Fruit fly (Drosophila melanogaster) whole organism, embryonic: ENCODE results near the gene tweek.

Experiments used
- Antp ChIP-seq: fragments of 200-800 bp; sonication (Bioruptor generic); optimal IDR thresholded peaks from 3 replicates; lab custom pipeline; 2016; ENCODE audit warnings: missing biosample characterization, missing genetic modification characterization
- B-H1 ChIP-seq: fragments of 200-800 bp; sonication (Bioruptor generic); IDR thresholded peaks from 3 replicates; pipeline ENCODE4 v1.3.6; 2022; ENCODE audit warnings: missing biosample characterization, missing genetic modification characterization
- B-H2 ChIP-seq: fragments of 200-800 bp; sonication (Bioruptor generic); optimal IDR thresholded peaks from 2 replicates; lab custom pipeline; 2018; ENCODE audit warnings: missing biosample characterization, mild to moderate bottlenecking, missing genetic modification characterization
- C15 ChIP-seq: fragments of 200-800 bp; sonication (Bioruptor generic); IDR thresholded peaks from 3 replicates; pipeline ENCODE4 v1.3.6; 2022; ENCODE audit warnings: missing biosample characterization, missing genetic modification characterization
- CG11560 ChIP-seq: fragments of 200-800 bp; sonication (Bioruptor generic); IDR thresholded peaks from 3 replicates; pipeline ENCODE4 v1.3.6; 2022; ENCODE audit warnings: missing biosample characterization, missing genetic modification characterization
- CG12071 ChIP-seq: fragments of 200-800 bp; sonication (Bioruptor generic); optimal IDR thresholded peaks from 3 replicates; lab custom pipeline; 2018; ENCODE audit warnings: missing biosample characterization, mild to moderate bottlenecking, missing genetic modification characterization
- CG12155 ChIP-seq: fragments of 200-800 bp; sonication (Bioruptor generic); optimal IDR thresholded peaks from 3 replicates; lab custom pipeline; 2016; ENCODE audit warnings: missing biosample characterization, missing genetic modification characterization
- CG12299 ChIP-seq: fragments of 200-800 bp; sonication (Bioruptor generic); optimal IDR thresholded peaks from 2 replicates; lab custom pipeline; 2018; ENCODE audit warnings: missing biosample characterization, mild to moderate bottlenecking, missing genetic modification characterization
- CG13287 ChIP-seq: fragments of 200-800 bp; sonication (Bioruptor generic); IDR thresholded peaks from 2 replicates; pipeline ENCODE4 v1.3.6; 2022; ENCODE audit warnings: missing biosample characterization, missing genetic modification characterization; ENCODE audit not compliant: partially characterized antibody
- CG13296 ChIP-seq: fragments of 200-800 bp; sonication (Bioruptor generic); optimal IDR thresholded peaks from 3 replicates; lab custom pipeline; 2018; ENCODE audit warnings: missing biosample characterization, mild to moderate bottlenecking, missing genetic modification characterization
- CG14667 ChIP-seq: fragments of 200-800 bp; sonication (Bioruptor generic); IDR thresholded peaks from 2 replicates; pipeline ENCODE4 v1.3.6; 2022; ENCODE audit warnings: missing biosample characterization, missing genetic modification characterization
- CG15269 ChIP-seq: fragments of 200-800 bp; sonication (Bioruptor generic); optimal IDR thresholded peaks from 2 replicates; lab custom pipeline; 2018; ENCODE audit warnings: missing biosample characterization, mild to moderate bottlenecking, missing genetic modification characterization, moderate library complexity
- CG17385 ChIP-seq: fragments of 200-800 bp; sonication (Bioruptor generic); optimal IDR thresholded peaks from 3 replicates; lab custom pipeline; 2018; ENCODE audit warnings: missing biosample characterization, mild to moderate bottlenecking, missing genetic modification characterization
- CG18262 ChIP-seq: fragments of 200-800 bp; optimal IDR thresholded peaks from 3 replicates; lab custom pipeline; 2019; ENCODE audit warnings: missing biosample characterization, mild to moderate bottlenecking, missing genetic modification characterization, moderate library complexity
- CG18599 ChIP-seq: fragments of 200-800 bp; sonication (Bioruptor generic); optimal IDR thresholded peaks from 3 replicates; lab custom pipeline; 2017; ENCODE audit warnings: missing biosample characterization, missing genetic modification characterization, mild to moderate bottlenecking, moderate library complexity, missing genetic modification reagents
- CG30431 ChIP-seq: fragments of 200-800 bp; sonication (Bioruptor generic); optimal IDR thresholded peaks from 2 replicates; lab custom pipeline; 2017; ENCODE audit warnings: missing biosample characterization, missing genetic modification characterization
- CG43689 ChIP-seq: fragments of 200-800 bp; sonication (Bioruptor generic); IDR thresholded peaks from 2 replicates; pipeline ENCODE4 v1.3.6; 2022; ENCODE audit warnings: missing biosample characterization, missing genetic modification characterization
- CG4707 ChIP-seq: fragments of 200-800 bp; sonication (Bioruptor generic); optimal IDR thresholded peaks from 2 replicates; lab custom pipeline; 2018; ENCODE audit warnings: missing biosample characterization, mild to moderate bottlenecking, missing genetic modification characterization, moderate library complexity
- CG4820 ChIP-seq: fragments of 200-800 bp; sonication (Bioruptor generic); optimal IDR thresholded peaks from 3 replicates; lab custom pipeline; 2016; ENCODE audit warnings: missing biosample characterization, missing genetic modification characterization
- CG5953 ChIP-seq: fragments of 200-800 bp; sonication (Bioruptor generic); IDR thresholded peaks from 2 replicates; pipeline ENCODE4 v1.3.6; 2022; ENCODE audit warnings: missing biosample characterization, missing genetic modification characterization
- CG6689 ChIP-seq: fragments of 200-800 bp; sonication (Bioruptor generic); IDR thresholded peaks from 2 replicates; pipeline ENCODE4 v1.3.6; 2022; ENCODE audit warnings: missing biosample characterization, missing genetic modification characterization
- CG6765 ChIP-seq: fragments of 200-800 bp; sonication (Bioruptor generic); optimal IDR thresholded peaks from 3 replicates; lab custom pipeline; 2017; ENCODE audit warnings: missing biosample characterization, mild to moderate bottlenecking, missing genetic modification characterization
- CG6813 ChIP-seq: fragments of 200-800 bp; sonication (Bioruptor generic); optimal IDR thresholded peaks from 2 replicates; lab custom pipeline; 2017; ENCODE audit warnings: missing biosample characterization, missing genetic modification characterization, mild to moderate bottlenecking, moderate library complexity, missing genetic modification reagents
- CG8089 ChIP-seq: fragments of 200-800 bp; sonication (Bioruptor generic); optimal IDR thresholded peaks from 3 replicates; lab custom pipeline; 2016; ENCODE audit warnings: missing biosample characterization, missing genetic modification characterization
- CG8388 ChIP-seq: fragments of 200-800 bp; sonication (Bioruptor generic); optimal IDR thresholded peaks from 2 replicates; lab custom pipeline; 2019; ENCODE audit warnings: missing biosample characterization, mild to moderate bottlenecking, missing genetic modification characterization, moderate library complexity
- CG8944 ChIP-seq: fragments of 200-800 bp; sonication (Bioruptor generic); optimal IDR thresholded peaks from 3 replicates; lab custom pipeline; 2016; ENCODE audit warnings: missing biosample characterization, missing genetic modification characterization
- Dad ChIP-seq: fragments of 200-800 bp; sonication (Bioruptor generic); optimal IDR thresholded peaks from 3 replicates; lab custom pipeline; 2016; ENCODE audit warnings: missing biosample characterization, missing genetic modification characterization
- ERR ChIP-seq: fragments of 200-800 bp; sonication (Bioruptor generic); optimal IDR thresholded peaks from 2 replicates; lab custom pipeline; 2016; ENCODE audit warnings: missing biosample characterization, missing genetic modification characterization
- Ets97D ChIP-seq: fragments of 200-800 bp; sonication (Bioruptor generic); optimal IDR thresholded peaks from 3 replicates; lab custom pipeline; 2016; ENCODE audit warnings: missing biosample characterization, missing genetic modification characterization
- Fer2 ChIP-seq: fragments of 200-800 bp; sonication (Bioruptor generic); optimal IDR thresholded peaks from 2 replicates; lab custom pipeline; 2018; ENCODE audit warnings: missing biosample characterization, mild to moderate bottlenecking, missing genetic modification characterization, moderate library complexity
- Gug ChIP-seq: fragments of 200-800 bp; sonication (Bioruptor generic); IDR thresholded peaks from 4 replicates; pipeline ENCODE4 v1.3.6; 2022; ENCODE audit warnings: missing biosample characterization, missing genetic modification characterization
- NFAT ChIP-seq: fragments of 200-800 bp; sonication (Bioruptor generic); IDR thresholded peaks from 2 replicates; pipeline ENCODE4 v1.3.6; 2022; ENCODE audit warnings: missing biosample characterization, missing genetic modification characterization
- Oaz ChIP-seq: fragments of 200-800 bp; sonication (Bioruptor generic); IDR thresholded peaks from 2 replicates; pipeline ENCODE4 v1.3.6; 2022; ENCODE audit warnings: missing biosample characterization, missing genetic modification characterization
- Pdp1 ChIP-seq, 2 experiments: fragments of 200-800 bp; sonication (Bioruptor generic); optimal IDR thresholded peaks; 3 replicates each; lab custom pipeline; 2016; ENCODE audit warnings: missing biosample characterization in 2 of 2, missing genetic modification characterization in 2 of 2, mild to moderate bottlenecking in 1 of 2, moderate library complexity in 1 of 2
- Ravus ChIP-seq: fragments of 200-800 bp; sonication (Bioruptor generic); IDR thresholded peaks from 2 replicates; pipeline ENCODE4 v1.3.6; 2022; ENCODE audit warnings: missing biosample characterization, missing genetic modification characterization
- Scr ChIP-seq: fragments of 200-800 bp; sonication (Bioruptor generic); IDR thresholded peaks from 2 replicates; pipeline ENCODE4 v1.3.6; 2022; ENCODE audit warnings: missing biosample characterization, missing genetic modification characterization; ENCODE audit not compliant: partially characterized antibody
- Sry-β ChIP-seq: fragments of 200-800 bp; sonication (Bioruptor generic); optimal IDR thresholded peaks from 2 replicates; lab custom pipeline; 2018; ENCODE audit warnings: missing biosample characterization, mild to moderate bottlenecking, missing genetic modification characterization, moderate library complexity
- Taf1 ChIP-seq: fragments of 200-800 bp; sonication (Bioruptor generic); IDR thresholded peaks from 2 replicates; pipeline ENCODE4 v1.3.6; 2022; ENCODE audit warnings: missing biosample characterization, missing genetic modification characterization
- ci ChIP-seq: fragments of 200-800 bp; sonication (Bioruptor generic); IDR thresholded peaks from 3 replicates; pipeline ENCODE4 v1.3.6; 2022; ENCODE audit warnings: missing biosample characterization, missing genetic modification characterization
- dan ChIP-seq: fragments of 200-800 bp; sonication (Bioruptor generic); IDR thresholded peaks from 2 replicates; pipeline ENCODE4 v1.3.6; 2022; ENCODE audit warnings: missing biosample characterization, missing genetic modification characterization
- gsb-n ChIP-seq: fragments of 200-800 bp; sonication (Bioruptor generic); optimal IDR thresholded peaks from 3 replicates; lab custom pipeline; 2018; ENCODE audit warnings: missing biosample characterization, mild to moderate bottlenecking, missing genetic modification characterization
- hb ChIP-seq: fragments of 200-800 bp; sonication (Bioruptor generic); IDR thresholded peaks from 3 replicates; pipeline ENCODE4 v1.3.6; 2022; ENCODE audit warnings: missing biosample characterization, missing genetic modification characterization; ENCODE audit not compliant: partially characterized antibody
- hbn ChIP-seq: fragments of 200-800 bp; sonication (Bioruptor generic); IDR thresholded peaks from 2 replicates; pipeline ENCODE4 v1.3.6; 2022; ENCODE audit warnings: missing biosample characterization, missing genetic modification characterization; ENCODE audit not compliant: partially characterized antibody
- hth ChIP-seq: fragments of >200 bp; optimal IDR thresholded peaks from 2 replicates; lab custom pipeline; 2017; ENCODE audit warnings: inconsistent platforms
- insv ChIP-seq, 2 experiments: fragments of 200-800 bp; sonication (Bioruptor generic); optimal IDR thresholded peaks; 3 replicates each; lab custom pipeline; 2016 to 2018; ENCODE audit warnings: missing biosample characterization in 2 of 2, missing genetic modification characterization in 2 of 2
- klu ChIP-seq: fragments of 200-800 bp; sonication (Bioruptor generic); IDR thresholded peaks from 2 replicates; pipeline ENCODE4 v1.3.6; 2022; ENCODE audit warnings: missing biosample characterization, missing genetic modification characterization
- nerfin-2 ChIP-seq: fragments of 200-800 bp; sonication (Bioruptor generic); IDR thresholded peaks from 2 replicates; pipeline ENCODE4 v1.3.6; 2022; ENCODE audit warnings: missing biosample characterization, missing genetic modification characterization; ENCODE audit not compliant: partially characterized antibody
- pita ChIP-seq: fragments of 200-800 bp; sonication (Bioruptor generic); optimal IDR thresholded peaks from 2 replicates; lab custom pipeline; 2017; ENCODE audit warnings: missing biosample characterization, mild to moderate bottlenecking, missing genetic modification characterization
- sc ChIP-seq, 3 experiments: fragments of >200 bp in 2 of 3; fragments of 200-800 bp in 1 of 3; sonication (Bioruptor generic) in 1 of 3; optimal IDR thresholded peaks; 2 replicates in 2 of 3; 3 replicates in 1 of 3; lab custom pipeline; 2017; ENCODE audit warnings: mild to moderate bottlenecking in 1 of 3, missing biosample characterization in 1 of 3, missing genetic modification characterization in 1 of 3, missing genetic modification reagents in 1 of 3
- wek ChIP-seq: fragments of 200-800 bp; sonication (Bioruptor generic); optimal IDR thresholded peaks from 3 replicates; lab custom pipeline; 2018; ENCODE audit warnings: missing biosample characterization, mild to moderate bottlenecking, missing genetic modification characterization, moderate library complexity
- z ChIP-seq: fragments of 200-800 bp; sonication (Bioruptor generic); IDR thresholded peaks from 3 replicates; pipeline ENCODE4 v1.3.6; 2022; ENCODE audit warnings: missing biosample characterization, missing genetic modification characterization

Gene tweek

DNA sequence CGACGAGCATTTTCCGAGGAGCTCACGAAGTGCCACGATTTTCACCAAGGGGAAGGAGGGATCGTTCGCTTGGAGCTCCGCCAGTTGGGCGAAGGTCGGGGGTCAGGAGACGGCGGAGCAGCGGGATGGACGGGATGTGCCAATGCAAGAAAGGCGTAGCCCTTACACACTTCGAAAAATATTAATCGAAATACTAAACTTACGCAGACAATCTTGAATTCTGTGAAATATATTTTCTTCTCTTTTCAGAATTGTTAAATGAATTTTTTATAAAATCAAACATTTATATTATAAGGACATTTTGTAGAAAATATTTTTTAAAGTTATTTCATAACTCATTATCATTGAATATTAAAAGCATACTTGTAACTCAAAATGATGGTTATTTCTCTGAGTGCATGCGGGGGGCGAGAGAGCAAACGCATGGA, 19.4 kb upstream of the tweek start (continued):
- no peak for TF ChIP-seq Sry-β (GFP tag; lab: Kevin White, UChicago)
- TF ChIP-seq CG15269 (tag; lab: Kevin White, UChicago): peak; percentile 66
- TF ChIP-seq CG4707 (GFP tag; lab: Kevin White, UChicago): no peak
- no peak for TF ChIP-seq CG8944
- TF ChIP-seq z: no peak
- no peak for TF ChIP-seq CG13287 (GFP tag; lab: Robert Waterston, UW)
- TF ChIP-seq dan (GFP tag; lab: Robert Waterston, UW): no peak
- TF ChIP-seq CG12071 (GFP tag; lab: Kevin White, UChicago): no peak
- TF ChIP-seq Ets97D: no peak
- TF ChIP-seq CG11560: no peak
- peak; percentile 33 for TF ChIP-seq CG17385 (GFP tag; lab: Kevin White, UChicago)
- TF ChIP-seq Fer2 (tag; lab: Kevin White, UChicago): no peak
- no peak for TF ChIP-seq Scr
- TF ChIP-seq pita (GFP tag; lab: Kevin White, UChicago): no peak
- TF ChIP-seq Ravus (GFP tag; lab: Robert Waterston, UW): no peak
- no peak for TF ChIP-seq Oaz (GFP tag; lab: Robert Waterston, UW)
- TF ChIP-seq CG14667 (GFP tag; lab: Robert Waterston, UW): peak; percentile 29; the same call in 1 of the 2 replicates
- no peak for TF ChIP-seq sc (optimal IDR thresholded peaks at IDR 0.05; lab: Kevin White, UChicago)
- TF ChIP-seq sc (GFP tag; optimal IDR thresholded peaks at IDR 0.05; lab: Kevin White, UChicago): peak; percentile 20
- TF ChIP-seq insv (GFP tag; optimal IDR thresholded peaks at IDR 0.05; lab: Kevin White, UChicago): no peak
- TF ChIP-seq Gug (GFP tag; lab: Robert Waterston, UW): no peak
- peak; percentile 61 for TF ChIP-seq CG18262
- no peak for TF ChIP-seq Antp (GFP tag; lab: Kevin White, UChicago)
- TF ChIP-seq wek (GFP tag; lab: Kevin White, UChicago): no peak
- no peak for TF ChIP-seq CG4820 (GFP tag; lab: Kevin White, UChicago)
- peak; percentile 32; the same call in 1 of the 3 replicates for TF ChIP-seq B-H1 (GFP tag; lab: Robert Waterston, UW)
- TF ChIP-seq CG12155: no peak
- TF ChIP-seq Pdp1 (GFP tag; optimal IDR thresholded peaks at IDR 0.05; lab: Kevin White, UChicago): no peak
- TF ChIP-seq CG13296 (GFP tag; lab: Kevin White, UChicago): peak; percentile 44
- no peak for TF ChIP-seq hbn (GFP tag; lab: Robert Waterston, UW)
- TF ChIP-seq nerfin-2 (GFP tag; lab: Robert Waterston, UW): no peak
- no peak for TF ChIP-seq NFAT (GFP tag; lab: Robert Waterston, UW)
- no peak for TF ChIP-seq ERR
- TF ChIP-seq CG8388 (GFP tag; lab: Kevin White, UChicago): peak; percentile 37
- TF ChIP-seq CG6765 (GFP tag; lab: Kevin White, UChicago): no peak
- TF ChIP-seq C15: no peak
- TF ChIP-seq ci (GFP tag; lab: Robert Waterston, UW): no peak
- TF ChIP-seq B-H2 (GFP tag; lab: Kevin White, UChicago): no peak
- no peak for TF ChIP-seq CG43689
- 0 out of 2 replicates have a peak, but pooled peaks have one; percentile 6 for TF ChIP-seq Taf1 (GFP tag; lab: Robert Waterston, UW)
- peak; percentile 41 for TF ChIP-seq CG18599 (GFP tag; lab: Kevin White, UChicago)
- TF ChIP-seq klu: no peak; the same call in 1 of the 2 replicates
- peak; percentile 40 for TF ChIP-seq CG6689 (GFP tag; lab: Robert Waterston, UW)
- TF ChIP-seq CG12299: no peak
- TF ChIP-seq CG8089 (GFP tag; lab: Kevin White, UChicago): no peak
- TF ChIP-seq gsb-n (tag; lab: Kevin White, UChicago): peak; percentile 9
- TF ChIP-seq CG6813 (GFP tag; lab: Kevin White, UChicago): no peak
- no peak for TF ChIP-seq hb (GFP tag; lab: Robert Waterston, UW)
- TF ChIP-seq CG30431 (GFP tag; lab: Kevin White, UChicago): no peak
- TF ChIP-seq CG5953 (GFP tag; lab: Robert Waterston, UW): no peak
- no peak for TF ChIP-seq hth (lab: Kevin White, UChicago)
- TF ChIP-seq Dad: no peak
